Worm (Caenorhabditis elegans) whole organism, L4 larva: Measurements from ENCODE around the gene srj-55.
A peak's percentile ranks its signal among the peaks of the same experiment; 100 is the strongest.

Experiments
- D1046.2 ChIP-seq: fragments of 200-800 bp; sonication (Bioruptor generic); IDR thresholded peaks from 2 replicates; pipeline ENCODE4 v1.3.6; 2022; ENCODE audit warnings: missing genetic modification characterization, missing compliant biosample characterization
- F26F4.8 ChIP-seq: fragments of 200-800 bp; sonication (Bioruptor generic); conservative IDR thresholded peaks from 2 replicates; pipeline ENCODE4 v1.3.6; 2022; ENCODE audit warnings: missing genetic modification characterization, missing compliant biosample characterization
- F44E2.7 ChIP-seq: fragments of 200-800 bp; sonication (Bioruptor generic); IDR thresholded peaks from 2 replicates; pipeline ENCODE4 v2.1.2; 2022; ENCODE audit warnings: missing genetic modification characterization, missing compliant biosample characterization
- Y48G9A.11 ChIP-seq: fragments of 200-800 bp; sonication (Bioruptor generic); IDR thresholded peaks from 2 replicates; pipeline ENCODE4 v1.3.6; 2022; ENCODE audit warnings: missing genetic modification reagents, missing genetic modification characterization, missing compliant biosample characterization
- attf-4 ChIP-seq: sonication (generic microtip); optimal IDR thresholded peaks from 3 replicates; lab custom pipeline; 2017; ENCODE audit warnings: missing biosample characterization, missing genetic modification characterization
- ceh-20 ChIP-seq: fragments of 200-800 bp; sonication (Bioruptor generic); IDR thresholded peaks from 2 replicates; pipeline ENCODE4 v1.3.6; 2022; ENCODE audit warnings: missing genetic modification reagents, missing genetic modification characterization, missing compliant biosample characterization
- ceh-28 ChIP-seq: fragments of 150-350 bp; optimal IDR thresholded peaks from 2 replicates; lab custom pipeline; 2014; ENCODE audit warnings: missing biosample characterization, missing genetic modification reagents, missing genetic modification characterization
- ceh-32 ChIP-seq: sonication (generic microtip); optimal IDR thresholded peaks from 2 replicates; lab custom pipeline; 2016; ENCODE audit warnings: mild to moderate bottlenecking, missing genetic modification characterization, missing compliant biosample characterization; ENCODE audit not compliant: poor library complexity
- daf-16 ChIP-seq, 3 experiments: sonication (generic microtip); optimal IDR thresholded peaks; 2 replicates each; lab custom pipeline; 2016 to 2017; ENCODE audit warnings: missing genetic modification characterization in 3 of 3, missing genetic modification reagents in 3 of 3, mild to moderate bottlenecking in 2 of 3, missing compliant biosample characterization in 2 of 3, missing biosample characterization in 1 of 3, moderate library complexity in 1 of 3
- daf-8 ChIP-seq: fragments of 200-800 bp; sonication (Bioruptor generic); IDR thresholded peaks from 2 replicates; pipeline ENCODE4 v1.3.6; 2022; ENCODE audit warnings: missing genetic modification characterization, missing compliant biosample characterization
- dmd-6 ChIP-seq: fragments of 200-800 bp; sonication (Bioruptor generic); IDR thresholded peaks from 2 replicates; pipeline ENCODE4 v1.3.6; 2022; ENCODE audit warnings: missing genetic modification reagents, missing genetic modification characterization, missing compliant biosample characterization
- dmd-9 ChIP-seq: fragments of 200-800 bp; sonication (Bioruptor generic); IDR thresholded peaks from 2 replicates; pipeline ENCODE4 v1.3.6; 2022; ENCODE audit warnings: missing genetic modification reagents, missing genetic modification characterization, missing compliant biosample characterization
- egl-27 ChIP-seq: sonication (generic microtip); optimal IDR thresholded peaks from 3 replicates; lab custom pipeline; 2017; ENCODE audit warnings: missing biosample characterization, missing genetic modification reagents, missing genetic modification characterization
- egl-43 ChIP-seq: fragments of 200-800 bp; sonication (Bioruptor generic); IDR thresholded peaks from 2 replicates; pipeline ENCODE4 v1.3.6; 2022; ENCODE audit warnings: missing genetic modification reagents, missing genetic modification characterization, missing compliant biosample characterization
- hif-1 ChIP-seq, 2 experiments: sonication (generic microtip); optimal IDR thresholded peaks; 2 replicates each; lab custom pipeline; 2016 to 2017; ENCODE audit warnings: missing compliant biosample characterization in 2 of 2, missing genetic modification characterization in 2 of 2, missing genetic modification reagents in 2 of 2, missing genotype in 2 of 2, mild to moderate bottlenecking in 1 of 2
- hlh-11 ChIP-seq: fragments of 200-800 bp; sonication (Bioruptor generic); optimal IDR thresholded peaks from 2 replicates; lab custom pipeline; 2018; ENCODE audit warnings: mild to moderate bottlenecking, missing genetic modification characterization, missing compliant biosample characterization
- hlh-30 ChIP-seq: sonication (generic microtip); optimal IDR thresholded peaks from 2 replicates; lab custom pipeline; 2017; ENCODE audit warnings: antibody characterized with exemption, mild to moderate bottlenecking, missing genetic modification characterization, missing compliant biosample characterization; ENCODE audit not compliant: insufficient read depth
- hmg-1.1 ChIP-seq: fragments of 200-800 bp; sonication (Bioruptor generic); IDR thresholded peaks from 2 replicates; pipeline ENCODE4 v1.3.6; 2022; ENCODE audit warnings: missing genetic modification reagents, missing genetic modification characterization, missing compliant biosample characterization
- lin-1 ChIP-seq: fragments of 200-800 bp; sonication (Bioruptor generic); IDR thresholded peaks from 2 replicates; pipeline ENCODE4 v1.3.6; 2022; ENCODE audit warnings: missing genetic modification reagents, missing genetic modification characterization, missing compliant biosample characterization
- lin-13 ChIP-seq: fragments of 150-350 bp; optimal IDR thresholded peaks from 2 replicates; lab custom pipeline; 2014; ENCODE audit warnings: missing biosample characterization, missing genetic modification reagents, missing genetic modification characterization
- lin-29 ChIP-seq: fragments of 200-800 bp; sonication (Bioruptor generic); IDR thresholded peaks from 2 replicates; pipeline ENCODE4 v1.3.6; 2022; ENCODE audit warnings: missing genetic modification reagents, missing genetic modification characterization, missing compliant biosample characterization
- lin-39 ChIP-seq: fragments of 150-350 bp; optimal IDR thresholded peaks from 2 replicates; lab custom pipeline; 2014; ENCODE audit warnings: missing biosample characterization, missing genetic modification reagents, missing genetic modification characterization
- lsy-2 ChIP-seq, 2 experiments: fragments of 150-350 bp in 1 of 2; sonication (generic microtip) in 1 of 2; optimal IDR thresholded peaks; 2 replicates each; lab custom pipeline; 2014 to 2017; ENCODE audit warnings: missing biosample characterization in 2 of 2, missing genetic modification characterization in 2 of 2
- madf-5 ChIP-seq, 2 experiments: fragments of 200-800 bp; sonication (Bioruptor generic); IDR thresholded peaks; 2 replicates each; pipeline ENCODE4 v1.3.6; 2022; ENCODE audit warnings: missing compliant biosample characterization in 2 of 2, missing genetic modification characterization in 2 of 2
- mdt-29 ChIP-seq: fragments of 200-800 bp; sonication (Bioruptor generic); IDR thresholded peaks from 2 replicates; pipeline ENCODE4 v1.3.6; 2022; ENCODE audit warnings: missing genetic modification reagents, missing genetic modification characterization, missing compliant biosample characterization
- mes-2 ChIP-seq: sonication (generic microtip); optimal IDR thresholded peaks from 2 replicates; lab custom pipeline; 2016; ENCODE audit warnings: missing genotype, mild to moderate bottlenecking, missing genetic modification characterization, missing compliant biosample characterization; ENCODE audit not compliant: poor library complexity, severe bottlenecking
- nhr-10 ChIP-seq: fragments of 150-350 bp; optimal IDR thresholded peaks from 2 replicates; lab custom pipeline; 2014; ENCODE audit warnings: missing biosample characterization, missing genetic modification characterization
- nhr-11 ChIP-seq: fragments of 150-350 bp; optimal IDR thresholded peaks from 2 replicates; lab custom pipeline; 2014; ENCODE audit warnings: missing biosample characterization, missing genetic modification characterization
- nhr-111 ChIP-seq: fragments of 200-800 bp; sonication (Bioruptor generic); optimal IDR thresholded peaks from 2 replicates; lab custom pipeline; 2018; ENCODE audit warnings: mild to moderate bottlenecking, missing genetic modification characterization, missing compliant biosample characterization
- nhr-237 ChIP-seq: sonication (generic microtip); optimal IDR thresholded peaks from 2 replicates; lab custom pipeline; 2017; ENCODE audit warnings: missing biosample characterization, missing genetic modification characterization
- nhr-25 ChIP-seq: sonication (generic microtip); optimal IDR thresholded peaks from 2 replicates; lab custom pipeline; 2017; ENCODE audit warnings: missing genetic modification characterization, mild to moderate bottlenecking, missing compliant biosample characterization, antibody characterized with exemption, moderate library complexity, borderline replicate concordance; ENCODE audit not compliant: insufficient read depth
- nhr-28 ChIP-seq: fragments of 150-350 bp; optimal IDR thresholded peaks from 2 replicates; lab custom pipeline; 2014; ENCODE audit warnings: missing biosample characterization, missing genetic modification characterization
- nhr-41 ChIP-seq: fragments of 200-800 bp; sonication (Bioruptor generic); IDR thresholded peaks from 2 replicates; pipeline ENCODE4 v1.3.6; 2022; ENCODE audit warnings: missing genetic modification reagents, missing genetic modification characterization, missing compliant biosample characterization
- nhr-6 ChIP-seq: fragments of 150-350 bp; optimal IDR thresholded peaks from 2 replicates; lab custom pipeline; 2014; ENCODE audit warnings: missing biosample characterization, missing genetic modification characterization
- pha-4 ChIP-seq, 2 experiments: fragments of 150-350 bp in 1 of 2; fragments of 200-800 bp in 1 of 2; sonication (Bioruptor generic) in 1 of 2; IDR thresholded peaks in 1 of 2; optimal IDR thresholded peaks in 1 of 2; 2 replicates each; pipeline versions ENCODE4 v1.3.6 to Lab custom; 2014 to 2022; ENCODE audit warnings: missing genetic modification characterization in 2 of 2, missing genetic modification reagents in 2 of 2, missing biosample characterization in 1 of 2, missing compliant biosample characterization in 1 of 2
- php-3 ChIP-seq: fragments of 200-800 bp; sonication (Bioruptor generic); IDR thresholded peaks from 2 replicates; pipeline ENCODE4 v1.3.6; 2022; ENCODE audit warnings: missing genetic modification reagents, missing genetic modification characterization, missing compliant biosample characterization
- pqm-1 ChIP-seq: sonication (generic microtip); optimal IDR thresholded peaks from 2 replicates; lab custom pipeline; 2017; ENCODE audit warnings: missing biosample characterization, missing genetic modification characterization
- rbr-2 ChIP-seq: sonication (generic microtip); optimal IDR thresholded peaks from 2 replicates; lab custom pipeline; 2016; ENCODE audit warnings: missing genotype, missing genetic modification characterization, missing compliant biosample characterization
- set-16 ChIP-seq: fragments of 200-800 bp; sonication (Bioruptor generic); IDR thresholded peaks from 2 replicates; pipeline ENCODE4 v1.3.6; 2022; ENCODE audit warnings: missing genetic modification reagents, missing genetic modification characterization, missing compliant biosample characterization
- snpc-1.2 ChIP-seq: fragments of 200-800 bp; sonication (Bioruptor generic); IDR thresholded peaks from 2 replicates; pipeline ENCODE4 v1.3.6; 2022; ENCODE audit warnings: missing genetic modification reagents, missing genetic modification characterization, missing compliant biosample characterization
- unc-39 ChIP-seq: sonication (generic microtip); optimal IDR thresholded peaks from 2 replicates; lab custom pipeline; 2017; ENCODE audit warnings: missing biosample characterization, missing genetic modification characterization
- zag-1 ChIP-seq: fragments of 150-350 bp; optimal IDR thresholded peaks from 2 replicates; lab custom pipeline; 2014; ENCODE audit warnings: missing biosample characterization, missing genetic modification characterization
- zfp-2 ChIP-seq: sonication (generic microtip); optimal IDR thresholded peaks from 2 replicates; lab custom pipeline; 2016; ENCODE audit warnings: mild to moderate bottlenecking, missing genetic modification characterization, missing compliant biosample characterization
- zip-11 ChIP-seq: fragments of 200-800 bp; sonication (Bioruptor generic); IDR thresholded peaks from 2 replicates; pipeline ENCODE4 v1.3.6; 2022; ENCODE audit warnings: missing genetic modification characterization, missing compliant biosample characterization
- ztf-11 ChIP-seq: fragments of 150-350 bp; optimal IDR thresholded peaks from 2 replicates; lab custom pipeline; 2014; ENCODE audit warnings: missing biosample characterization, missing genetic modification characterization

The srj-55 gene

ce11 chrV:2813856-2814255 is 43.9 kb downstream of the srj-55 start, which contains the start of gene F54E2.9:
TSS of gene F54E2.9 (minus strand) at chrV:2813987.
- no peak for TF ChIP-seq hmg-1.1 (GFP tag; lab: Robert Waterston, UW)
- TF ChIP-seq unc-39 (tag; lab: Kevin White, UChicago), result no peak
- no peak for TF ChIP-seq daf-8 (GFP tag; lab: Robert Waterston, UW)
- TF ChIP-seq hlh-30 (tag; lab: Kevin White, UChicago), result no peak
- no peak for TF ChIP-seq D1046.2
- no peak for TF ChIP-seq nhr-25
- TF ChIP-seq madf-5 (GFP tag; IDR thresholded peaks at IDR 0.05; lab: Robert Waterston, UW), result no peak
- TF ChIP-seq lin-39 (tag; lab: Kevin White, UChicago), result no peak
- TF ChIP-seq egl-43 (GFP tag; lab: Robert Waterston, UW), result no peak
- no peak for TF ChIP-seq mes-2 (tag; lab: Kevin White, UChicago)
- no peak for TF ChIP-seq attf-4 (tag; lab: Kevin White, UChicago)
- TF ChIP-seq lin-29 (GFP tag; lab: Robert Waterston, UW), result no peak
- TF ChIP-seq snpc-1.2 (GFP tag; lab: Robert Waterston, UW), result no peak

ce11 chrV:2810164-2810563 is 47.6 kb downstream of the srj-55 start, which contains the start of gene F54E2.1:
TSS of gene F54E2.1 (plus strand) at chrV:2810398.
- TF ChIP-seq lin-1 (0 out of 2 replicates have a peak, but pooled peaks have one; percentile 23), dmd-6 (peak; percentile 81), nhr-11 (no peak), ceh-28 (no peak), dmd-9 (GFP tag; lab: Robert Waterston, UW) (no peak), nhr-10 (tag; lab: Kevin White, UChicago) (no peak), rbr-2 (no peak), php-3 (GFP tag; lab: Robert Waterston, UW) (peak; percentile 23; the same call in 1 of the 2 replicates), Y48G9A.11 (GFP tag; lab: Robert Waterston, UW) (no peak), zfp-2 (tag; lab: Kevin White, UChicago) (no peak), F26F4.8 (no peak), ceh-32 (tag; lab: Kevin White, UChicago) (no peak), nhr-237 (tag; lab: Kevin White, UChicago) (no peak), hlh-11 (tag; lab: Kevin White, UChicago) (no peak), lin-13 (GFP tag; lab: Kevin White, UChicago) (no peak), daf-16 (GFP tag; optimal IDR thresholded peaks at IDR 0.05; lab: Kevin White, UChicago) (no peak), daf-16 (tag; optimal IDR thresholded peaks at IDR 0.05; lab: Kevin White, UChicago) (peak; percentile 66), egl-27 (tag; lab: Kevin White, UChicago) (no peak), F44E2.7 (no peak), pqm-1 (tag; lab: Kevin White, UChicago) (peak; percentile 99), D1046.2 (no peak), nhr-28 (tag; lab: Kevin White, UChicago) (peak; percentile 69), nhr-111 (GFP tag; lab: Kevin White, UChicago) (no peak), pha-4 (GFP tag; IDR thresholded peaks at IDR 0.05; lab: Robert Waterston, UW) (no peak), pha-4 (tag; optimal IDR thresholded peaks at IDR 0.05; lab: Kevin White, UChicago) (no peak), snpc-1.2 (GFP tag; lab: Robert Waterston, UW) (no peak), lin-39 (tag; lab: Kevin White, UChicago) (no peak), nhr-6 (tag; lab: Kevin White, UChicago) (peak; percentile 44), mes-2 (tag; lab: Kevin White, UChicago) (no peak), zip-11 (GFP tag; lab: Robert Waterston, UW) (no peak), hif-1 (tag; optimal IDR thresholded peaks at IDR 0.05; lab: Kevin White, UChicago) (no peak), lsy-2 (tag; optimal IDR thresholded peaks at IDR 0.05; lab: Kevin White, UChicago) (no peak), ztf-11 (tag; lab: Kevin White, UChicago) (no peak), zag-1 (tag; lab: Kevin White, UChicago) (no peak), mdt-29 (GFP tag; lab: Robert Waterston, UW) (no peak), ceh-20 (no peak), set-16 (GFP tag; lab: Robert Waterston, UW) (no peak), nhr-41 (GFP tag; lab: Robert Waterston, UW) (no peak)
